Fruit fly (Drosophila melanogaster) whole organism, wandering third instar larva: ENCODE measurements around the gene Send1.
A peak's percentile ranks its signal among the peaks of the same experiment; 100 is the strongest.

ENCODE experiments used
- CrebA ChIP-seq: fragments of 200-800 bp; sonication (Bioruptor generic); optimal IDR thresholded peaks from 2 replicates; lab custom pipeline; 2016; ENCODE audit warnings: missing biosample characterization, mild to moderate bottlenecking, missing genetic modification characterization, borderline replicate concordance
- Dfd ChIP-seq: fragments of >200 bp; optimal IDR thresholded peaks from 2 replicates; lab custom pipeline; 2017; ENCODE audit warnings: missing biosample characterization, missing genetic modification characterization
- Dif ChIP-seq: fragments of 200-275, 200-300 bp; sonication (Bioruptor generic); optimal IDR thresholded peaks from 2 replicates; lab custom pipeline; 2018; ENCODE audit warnings: missing biosample characterization, missing genetic modification characterization; ENCODE audit not compliant: partially characterized antibody
- Mio ChIP-seq: sonication (Bioruptor generic); optimal IDR thresholded peaks from 2 replicates; lab custom pipeline; 2016; ENCODE audit warnings: missing biosample characterization, missing genetic modification characterization
- Sp1 ChIP-seq: fragments of 200-800 bp; sonication (Bioruptor generic); optimal IDR thresholded peaks from 3 replicates; lab custom pipeline; 2019; ENCODE audit warnings: missing biosample characterization, mild to moderate bottlenecking, missing genetic modification characterization, moderate library complexity
- fru ChIP-seq: fragments of 200-800 bp; sonication (Bioruptor generic); optimal IDR thresholded peaks from 3 replicates; lab custom pipeline; 2016; ENCODE audit warnings: missing biosample characterization, mild to moderate bottlenecking, missing genetic modification characterization
- h ChIP-seq: fragments of 200-800 bp; sonication (Bioruptor generic); optimal IDR thresholded peaks from 3 replicates; lab custom pipeline; 2016; ENCODE audit warnings: missing biosample characterization, mild to moderate bottlenecking, missing genetic modification characterization
- psq ChIP-seq: fragments of 200-800 bp; sonication (Bioruptor generic); optimal IDR thresholded peaks from 3 replicates; lab custom pipeline; 2017; ENCODE audit warnings: missing biosample characterization, mild to moderate bottlenecking, missing genetic modification characterization, moderate library complexity
- usp ChIP-seq: fragments of >200 bp; optimal IDR thresholded peaks from 2 replicates; lab custom pipeline; 2017; ENCODE audit warnings: missing biosample characterization, missing genetic modification characterization
- woc ChIP-seq: sonication (Bioruptor generic); optimal IDR thresholded peaks from 2 replicates; lab custom pipeline; 2016; ENCODE audit warnings: missing biosample characterization, mild to moderate bottlenecking, missing genetic modification characterization

dm6 chr2L:2221649-2222150 is 33.1 kb downstream of the Send1 start:
- TF ChIP-seq fru (GFP tag; lab: Kevin White, UChicago) = peak; percentile 98
- no peak for TF ChIP-seq Dfd (GFP tag; lab: Kevin White, UChicago)
- TF ChIP-seq usp (GFP tag; lab: Kevin White, UChicago) = no peak
- TF ChIP-seq psq (GFP tag; lab: Kevin White, UChicago) = peak; percentile 98
- peak; percentile 86 for TF ChIP-seq Mio (GFP tag; lab: Kevin White, UChicago)
- no peak for TF ChIP-seq CrebA (GFP tag; lab: Kevin White, UChicago)
- TF ChIP-seq Dif (GFP tag; lab: Kevin White, UChicago) = peak; percentile 78
- TF ChIP-seq woc (GFP tag; lab: Kevin White, UChicago) = peak; percentile 93
- peak; percentile 99 for TF ChIP-seq h (GFP tag; lab: Kevin White, UChicago)
- TF ChIP-seq Sp1 (GFP tag; lab: Kevin White, UChicago) = peak; percentile 99
